Worm (Caenorhabditis elegans) whole organism, mixed stage, embryonic: ENCODE results near the gene nhr-13.

ENCODE experiments used
- M03D4.4 ChIP-seq: sonication (generic microtip); optimal IDR thresholded peaks from 2 replicates; lab custom pipeline; 2017; ENCODE audit warnings: mild to moderate bottlenecking, missing genetic modification characterization, missing compliant biosample characterization
- blmp-1 ChIP-seq: fragments of 150-350 bp; optimal IDR thresholded peaks from 2 replicates; lab custom pipeline; 2014; ENCODE audit warnings: missing biosample characterization, missing genetic modification characterization
- ceh-39 ChIP-seq: fragments of 150-350 bp; optimal IDR thresholded peaks from 2 replicates; lab custom pipeline; 2014; ENCODE audit warnings: missing biosample characterization, missing genetic modification characterization
- ceh-43 ChIP-seq: fragments of 200-800 bp; sonication (Bioruptor generic); optimal IDR thresholded peaks from 2 replicates; lab custom pipeline; 2018; ENCODE audit warnings: mild to moderate bottlenecking, missing genetic modification characterization, moderate library complexity, missing compliant biosample characterization
- ceh-83 ChIP-seq: fragments of 200-800 bp; sonication (Bioruptor generic); optimal IDR thresholded peaks from 2 replicates; lab custom pipeline; 2018; ENCODE audit warnings: mild to moderate bottlenecking, missing genetic modification characterization, missing compliant biosample characterization
- ces-1 ChIP-seq: fragments of 150-350 bp; optimal IDR thresholded peaks from 2 replicates; lab custom pipeline; 2014; ENCODE audit warnings: missing biosample characterization, missing genetic modification reagents, missing genetic modification characterization
- cnd-1 ChIP-seq: fragments of 200-800 bp; sonication (Bioruptor generic); optimal IDR thresholded peaks from 2 replicates; lab custom pipeline; 2018; ENCODE audit warnings: mild to moderate bottlenecking, missing genetic modification characterization, missing compliant biosample characterization
- drap-1 ChIP-seq: fragments of 200-800 bp; sonication (Bioruptor generic); optimal IDR thresholded peaks from 3 replicates; lab custom pipeline; 2018; ENCODE audit warnings: mild to moderate bottlenecking, missing genetic modification characterization, missing compliant biosample characterization
- elt-1 ChIP-seq: sonication (generic microtip); optimal IDR thresholded peaks from 2 replicates; lab custom pipeline; 2017; ENCODE audit warnings: missing genetic modification characterization, mild to moderate bottlenecking, missing compliant biosample characterization, antibody characterized with exemption, moderate library complexity, borderline replicate concordance; ENCODE audit not compliant: insufficient read depth
- flh-1 ChIP-seq: fragments of 200-800 bp; sonication (Bioruptor generic); optimal IDR thresholded peaks from 2 replicates; lab custom pipeline; 2018; ENCODE audit warnings: mild to moderate bottlenecking, missing genetic modification characterization, moderate library complexity, missing compliant biosample characterization
- ham-2 ChIP-seq: fragments of 200-800 bp; sonication (Bioruptor generic); optimal IDR thresholded peaks from 2 replicates; lab custom pipeline; 2018; ENCODE audit warnings: mild to moderate bottlenecking, missing genetic modification characterization, missing compliant biosample characterization
- hlh-1 ChIP-seq: fragments of 150-350 bp; optimal IDR thresholded peaks from 2 replicates; lab custom pipeline; 2014; ENCODE audit warnings: missing biosample characterization, missing genetic modification reagents, missing genetic modification characterization
- lin-32 ChIP-seq: fragments of 200-800 bp; sonication (Bioruptor generic); optimal IDR thresholded peaks from 2 replicates; lab custom pipeline; 2018; ENCODE audit warnings: mild to moderate bottlenecking, missing genetic modification characterization, missing compliant biosample characterization
- lsy-2 ChIP-seq: fragments of 150-350 bp; optimal IDR thresholded peaks from 2 replicates; lab custom pipeline; 2014; ENCODE audit warnings: missing biosample characterization, missing genetic modification characterization
- mab-5 ChIP-seq: fragments of 150-350 bp; optimal IDR thresholded peaks from 2 replicates; lab custom pipeline; 2014; ENCODE audit warnings: missing biosample characterization, missing genetic modification characterization
- mep-1 ChIP-seq: fragments of 150-350 bp; optimal IDR thresholded peaks from 2 replicates; lab custom pipeline; 2017; ENCODE audit warnings: missing biosample characterization, missing genetic modification reagents, missing genetic modification characterization, inconsistent platforms
- mls-2 ChIP-seq: sonication (generic microtip); optimal IDR thresholded peaks from 2 replicates; lab custom pipeline; 2016; ENCODE audit warnings: mild to moderate bottlenecking, missing genetic modification characterization, moderate library complexity, missing compliant biosample characterization
- nhr-2 ChIP-seq: fragments of 150-350 bp; optimal IDR thresholded peaks from 2 replicates; lab custom pipeline; 2014; ENCODE audit warnings: missing biosample characterization, missing genetic modification characterization
- nhr-237 ChIP-seq: fragments of 150-350 bp; optimal IDR thresholded peaks from 2 replicates; lab custom pipeline; 2014; ENCODE audit warnings: missing biosample characterization, missing genetic modification characterization
- nhr-28 ChIP-seq: fragments of 150-350 bp; optimal IDR thresholded peaks from 2 replicates; lab custom pipeline; 2014; ENCODE audit warnings: missing biosample characterization, missing genetic modification characterization
- nhr-76 ChIP-seq: sonication (generic microtip); optimal IDR thresholded peaks from 2 replicates; lab custom pipeline; 2017; ENCODE audit warnings: missing biosample characterization, missing genetic modification characterization
- pha-4 ChIP-seq: fragments of 150-350 bp; optimal IDR thresholded peaks from 2 replicates; lab custom pipeline; 2018; ENCODE audit warnings: missing biosample characterization, missing genetic modification reagents, missing genetic modification characterization
- sem-2 ChIP-seq: fragments of 200-800 bp; sonication (Bioruptor generic); optimal IDR thresholded peaks from 2 replicates; lab custom pipeline; 2018; ENCODE audit warnings: mild to moderate bottlenecking, missing genetic modification characterization, missing compliant biosample characterization
- snpc-4 ChIP-seq: fragments of 150-350 bp; optimal IDR thresholded peaks from 2 replicates; lab custom pipeline; 2014; ENCODE audit warnings: missing biosample characterization, missing genetic modification characterization
- unc-39 ChIP-seq: fragments of 150-350 bp; optimal IDR thresholded peaks from 2 replicates; lab custom pipeline; 2014; ENCODE audit warnings: missing biosample characterization, missing genetic modification characterization
- unc-62 ChIP-seq: fragments of 150-350 bp; optimal IDR thresholded peaks from 2 replicates; lab custom pipeline; 2014; ENCODE audit warnings: missing biosample characterization, missing genetic modification reagents, missing genetic modification characterization
- zip-8 ChIP-seq: fragments of 150-350 bp; optimal IDR thresholded peaks from 2 replicates; lab custom pipeline; 2014; ENCODE audit warnings: missing biosample characterization, missing genetic modification characterization
- ztf-11 ChIP-seq: fragments of 150-350 bp; optimal IDR thresholded peaks from 2 replicates; lab custom pipeline; 2014; ENCODE audit warnings: missing biosample characterization, missing genetic modification characterization

Gene nhr-13

DNA sequence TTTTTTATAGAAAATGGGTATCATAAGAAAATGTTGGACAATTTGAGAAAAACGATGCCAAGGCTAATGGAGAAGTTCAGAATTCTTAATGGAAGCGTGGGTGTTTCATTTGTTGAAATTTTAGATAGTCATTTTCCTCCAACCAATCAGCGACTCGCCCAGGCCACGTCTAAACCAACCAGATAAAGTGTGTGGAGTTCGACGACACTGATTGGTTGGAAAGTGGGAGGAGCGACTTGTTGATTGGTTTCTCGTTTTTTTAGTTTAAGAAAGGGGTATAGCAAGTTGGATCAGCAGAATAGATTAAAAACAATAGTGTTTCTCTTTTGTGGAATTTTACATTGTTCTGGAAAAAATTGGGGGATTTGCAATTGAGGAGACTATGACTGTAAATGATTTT lies 15.2 kb downstream of the nhr-13 start:
- no peak for TF ChIP-seq nhr-2 (tag; lab: Kevin White, UChicago)

ce11 chrV:2211936-2212335 lies 19.7 kb downstream of the nhr-13 start, which contains the start of gene nhr-133:
TSS of gene nhr-133 (minus strand) at chrV:2212118.
- TF ChIP-seq unc-39 (tag; lab: Kevin White, UChicago) (no peak), snpc-4 (tag; lab: Kevin White, UChicago) (no peak), nhr-237 (tag; lab: Kevin White, UChicago) (no peak), lin-32 (GFP tag; lab: Kevin White, UChicago) (no peak), ces-1 (GFP tag; lab: Kevin White, UChicago) (no peak), ztf-11 (tag; lab: Kevin White, UChicago) (no peak), ceh-39 (tag; lab: Kevin White, UChicago) (no peak), elt-1 (tag; lab: Kevin White, UChicago) (no peak), unc-62 (no peak), cnd-1 (tag; lab: Kevin White, UChicago) (no peak), mab-5 (tag; lab: Kevin White, UChicago) (no peak), nhr-28 (tag; lab: Kevin White, UChicago) (no peak), nhr-76 (tag; lab: Kevin White, UChicago) (no peak), sem-2 (GFP tag; lab: Kevin White, UChicago) (no peak)

DNA sequence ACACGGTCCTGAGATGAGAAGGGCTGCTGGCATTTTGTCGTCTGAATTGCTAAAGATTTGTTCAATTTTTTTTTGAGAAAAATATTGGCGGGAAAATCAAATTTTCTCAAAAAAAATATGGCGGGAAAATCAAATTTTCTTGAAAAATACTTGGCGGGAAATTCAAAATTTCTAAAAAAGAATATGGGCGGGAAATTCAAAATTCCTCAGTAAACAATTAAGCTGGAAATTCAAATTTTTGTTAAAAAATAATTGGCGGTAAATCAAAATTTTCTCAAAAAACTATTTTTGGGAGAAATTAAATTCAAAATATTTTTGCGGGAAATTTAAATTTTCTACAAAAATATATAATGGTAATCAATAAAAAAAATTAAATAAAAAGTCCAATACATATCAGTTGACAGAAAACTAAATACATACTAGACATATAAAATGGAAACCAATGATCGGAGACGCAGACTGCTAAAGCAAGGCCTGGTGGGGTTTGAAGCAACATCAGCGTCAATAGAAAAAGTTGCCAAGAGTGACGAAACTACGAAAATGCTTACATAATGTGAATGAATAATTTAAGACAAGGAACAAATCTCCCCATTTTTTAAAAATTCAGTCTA lies 22.2 kb downstream of the nhr-13 start, which contains the start of gene nhr-184:
Gene nhr-184 (minus strand): TSS at position 51 of the 611 bp plus-strand sequence.
- TF ChIP-seq flh-1: no peak
- peak; percentile 6 for TF ChIP-seq pha-4 (tag; lab: Kevin White, UChicago)
- TF ChIP-seq lsy-2: no peak
- no peak for TF ChIP-seq drap-1 (GFP tag; lab: Kevin White, UChicago)
- no peak for TF ChIP-seq lin-32 (GFP tag; lab: Kevin White, UChicago)
- no peak for TF ChIP-seq ceh-83 (GFP tag; lab: Kevin White, UChicago)
- TF ChIP-seq nhr-28 (tag; lab: Kevin White, UChicago): no peak
- no peak for TF ChIP-seq mls-2 (tag; lab: Kevin White, UChicago)
- no peak for TF ChIP-seq M03D4.4 (tag; lab: Kevin White, UChicago)

ce11 chrV:2215352-2215751 lies 23.1 kb downstream of the nhr-13 start, which contains the start of gene nstp-8:
TSS of gene nstp-8 (plus strand) at chrV:2215652.
- no peak for TF ChIP-seq ham-2 (GFP tag; lab: Kevin White, UChicago)
- TF ChIP-seq ceh-83 (GFP tag; lab: Kevin White, UChicago): no peak
- no peak for TF ChIP-seq mab-5 (tag; lab: Kevin White, UChicago)
- no peak for TF ChIP-seq ceh-43 (GFP tag; lab: Kevin White, UChicago)
- no peak for TF ChIP-seq drap-1 (GFP tag; lab: Kevin White, UChicago)
- TF ChIP-seq nhr-237 (tag; lab: Kevin White, UChicago): no peak
- TF ChIP-seq blmp-1: no peak
- no peak for TF ChIP-seq unc-39 (tag; lab: Kevin White, UChicago)
- TF ChIP-seq mep-1 (tag; lab: Kevin White, UChicago): no peak
- no peak for TF ChIP-seq snpc-4 (tag; lab: Kevin White, UChicago)
- no peak for TF ChIP-seq ceh-39 (tag; lab: Kevin White, UChicago)
- no peak for TF ChIP-seq hlh-1 (tag; lab: Kevin White, UChicago)
- no peak for TF ChIP-seq nhr-2 (tag; lab: Kevin White, UChicago)
- no peak for TF ChIP-seq zip-8

DNA sequence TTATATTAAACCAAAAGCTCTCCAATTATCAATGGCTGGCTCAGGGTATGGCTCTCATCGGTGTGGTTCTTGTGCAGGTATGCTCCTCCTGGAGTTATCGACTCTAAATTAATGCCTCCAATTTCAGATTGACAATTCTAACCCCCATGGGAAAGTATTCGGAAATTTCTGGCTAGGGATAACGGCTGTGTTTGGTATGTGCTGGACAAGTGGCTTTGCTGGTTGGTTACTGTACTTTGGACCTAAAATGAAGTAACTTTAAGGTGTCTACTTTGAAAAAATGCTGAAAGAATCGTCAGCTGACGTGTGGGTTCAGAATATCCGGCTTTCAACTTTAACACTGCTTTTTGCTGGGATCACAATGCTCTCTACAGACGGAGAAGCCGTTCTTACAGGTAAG lies 24.6 kb downstream of the nhr-13 start:
- TF ChIP-seq unc-62: no peak
- TF ChIP-seq, all 35 proteins: peak for 0

DNA sequence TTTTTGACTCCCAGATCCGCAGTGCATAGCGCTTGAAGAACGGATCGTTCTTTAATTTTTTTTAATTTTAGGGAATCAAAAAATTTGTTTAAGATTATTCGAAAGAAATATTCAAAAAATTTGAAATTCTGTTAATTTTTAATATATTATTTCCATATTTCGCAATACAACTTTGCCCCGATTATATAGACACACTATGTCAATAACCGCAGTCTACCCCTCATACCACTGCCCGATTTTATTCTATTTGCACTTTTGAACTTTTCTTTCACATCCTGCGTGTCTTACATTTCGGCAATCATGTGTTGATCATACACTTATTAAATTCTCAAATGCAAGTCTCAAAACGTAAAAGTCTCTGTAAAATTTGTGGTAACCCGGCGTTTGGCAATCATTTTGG lies 26.5 kb downstream of the nhr-13 start, which contains the start of gene nhr-56:
Gene nhr-56 (plus strand): TSS at position 202 of the 400 bp plus-strand sequence.
- peak; percentile 44 for TF ChIP-seq nhr-237 (tag; lab: Kevin White, UChicago)
- TF ChIP-seq pha-4 (tag; lab: Kevin White, UChicago): peak; percentile 89
- TF ChIP-seq lsy-2: no peak
